Fruit fly (Drosophila melanogaster) whole organism, pupa: ENCODE results near the gene Prosbeta4R2.

ENCODE experiments used
- CG13204 ChIP-seq: fragments of 200-800 bp; sonication (Bioruptor generic); optimal IDR thresholded peaks from 2 replicates; lab custom pipeline; 2018; ENCODE audit warnings: missing biosample characterization, mild to moderate bottlenecking, missing genetic modification characterization, moderate library complexity
- CG32121 ChIP-seq: fragments of 200-800 bp; sonication (Bioruptor generic); IDR thresholded peaks from 2 replicates; pipeline ENCODE4 v1.3.6; 2022; ENCODE audit warnings: missing biosample characterization, missing genetic modification characterization
- CG4496 ChIP-seq: fragments of 200-800 bp; sonication (Bioruptor generic); IDR thresholded peaks from 3 replicates; pipeline ENCODE4 v1.3.6; 2022; ENCODE audit warnings: missing biosample characterization, missing genetic modification characterization
- CG8159 ChIP-seq: fragments of 200-800 bp; sonication (Bioruptor generic); optimal IDR thresholded peaks from 3 replicates; lab custom pipeline; 2018; ENCODE audit warnings: missing biosample characterization, mild to moderate bottlenecking, missing genetic modification characterization, moderate library complexity
- fd96Ca ChIP-seq: fragments of 200-800 bp; sonication (Bioruptor generic); IDR thresholded peaks from 3 replicates; pipeline ENCODE4 v1.3.6; 2022; ENCODE audit warnings: missing biosample characterization, missing genetic modification characterization

dm6 chr2L:2655094-2655493 is at the start of gene Prosbeta4R2:
- TF ChIP-seq CG32121 (no peak), CG8159 (tag; lab: Kevin White, UChicago) (no peak), CG4496 (GFP tag; lab: Robert Waterston, UW) (no peak), CG13204 (GFP tag; lab: Kevin White, UChicago) (no peak), fd96Ca (GFP tag; lab: Robert Waterston, UW) (no peak)
